Fruit fly (Drosophila melanogaster) whole organism, embryonic: Measurements from ENCODE around the gene CG31174.

Experiments
- CG11504 ChIP-seq: fragments of 200-800 bp; sonication (Bioruptor generic); optimal IDR thresholded peaks from 3 replicates; lab custom pipeline; 2019; ENCODE audit warnings: missing biosample characterization, mild to moderate bottlenecking, missing genetic modification characterization, moderate library complexity
- CG11695 ChIP-seq: fragments of 200-800 bp; sonication (Bioruptor generic); IDR thresholded peaks from 3 replicates; pipeline ENCODE4 v1.3.6; 2022; ENCODE audit warnings: missing biosample characterization, missing genetic modification characterization
- CG11723 ChIP-seq: fragments of 200-800 bp; sonication (Bioruptor generic); optimal IDR thresholded peaks from 2 replicates; lab custom pipeline; 2017; ENCODE audit warnings: missing biosample characterization, mild to moderate bottlenecking, missing genetic modification characterization
- CG14441 ChIP-seq: fragments of 200-800 bp; sonication (Bioruptor generic); IDR thresholded peaks from 2 replicates; pipeline ENCODE4 v1.3.6; 2022; ENCODE audit warnings: missing biosample characterization, missing genetic modification characterization
- CG17328 ChIP-seq: fragments of 200-800 bp; sonication (Bioruptor generic); IDR thresholded peaks from 2 replicates; pipeline ENCODE4 v1.3.6; 2022; ENCODE audit warnings: missing biosample characterization, missing genetic modification characterization
- CG18262 ChIP-seq: fragments of 200-800 bp; optimal IDR thresholded peaks from 3 replicates; lab custom pipeline; 2019; ENCODE audit warnings: missing biosample characterization, mild to moderate bottlenecking, missing genetic modification characterization, moderate library complexity
- CG2120 ChIP-seq: fragments of 200-800 bp; sonication (Bioruptor generic); optimal IDR thresholded peaks from 3 replicates; lab custom pipeline; 2016; ENCODE audit warnings: missing biosample characterization, missing genetic modification characterization
- CG2202 ChIP-seq: fragments of 200-800 bp; sonication (Bioruptor generic); optimal IDR thresholded peaks from 2 replicates; lab custom pipeline; 2018; ENCODE audit warnings: missing biosample characterization, mild to moderate bottlenecking, missing genetic modification characterization
- CG2712 ChIP-seq: fragments of 200-800 bp; optimal IDR thresholded peaks from 3 replicates; lab custom pipeline; 2019; ENCODE audit warnings: missing biosample characterization, mild to moderate bottlenecking, missing genetic modification characterization, moderate library complexity
- CG33557 ChIP-seq: fragments of 200-800 bp; sonication (Bioruptor generic); optimal IDR thresholded peaks from 2 replicates; lab custom pipeline; 2019; ENCODE audit warnings: missing biosample characterization, mild to moderate bottlenecking, missing genetic modification characterization, moderate library complexity
- CG34224 ChIP-seq: fragments of 200-800 bp; sonication (Bioruptor generic); IDR thresholded peaks from 3 replicates; pipeline ENCODE4 v1.3.6; 2022; ENCODE audit warnings: missing biosample characterization, missing genetic modification characterization; ENCODE audit not compliant: partially characterized antibody
- CG3838 ChIP-seq: fragments of 200-800 bp; sonication (Bioruptor generic); optimal IDR thresholded peaks from 3 replicates; lab custom pipeline; 2016; ENCODE audit warnings: missing biosample characterization, missing genetic modification characterization
- CG4617 ChIP-seq: fragments of 200-800 bp; sonication (Bioruptor generic); optimal IDR thresholded peaks from 3 replicates; lab custom pipeline; 2016; ENCODE audit warnings: missing biosample characterization, missing genetic modification characterization, borderline replicate concordance
- CG5953 ChIP-seq: fragments of 200-800 bp; sonication (Bioruptor generic); IDR thresholded peaks from 2 replicates; pipeline ENCODE4 v1.3.6; 2022; ENCODE audit warnings: missing biosample characterization, missing genetic modification characterization
- CG6791 ChIP-seq: fragments of 200-800 bp; sonication (Bioruptor generic); IDR thresholded peaks from 3 replicates; pipeline ENCODE4 v1.3.6; 2022; ENCODE audit warnings: missing biosample characterization, missing genetic modification characterization; ENCODE audit not compliant: partially characterized antibody
- CG8924 ChIP-seq: fragments of 200-800 bp; optimal IDR thresholded peaks from 3 replicates; lab custom pipeline; 2019; ENCODE audit warnings: missing biosample characterization, mild to moderate bottlenecking, missing genetic modification characterization, moderate library complexity
- CG9215 ChIP-seq: fragments of 200-800 bp; sonication (Bioruptor generic); IDR thresholded peaks from 2 replicates; pipeline ENCODE4 v1.3.6; 2022; ENCODE audit warnings: missing biosample characterization, missing genetic modification characterization
- D19B ChIP-seq: fragments of 200-800 bp; sonication (Bioruptor generic); optimal IDR thresholded peaks from 2 replicates; lab custom pipeline; 2017; ENCODE audit warnings: missing biosample characterization, mild to moderate bottlenecking, missing genetic modification characterization
- Dip3 ChIP-seq: fragments of 200-800 bp; sonication (Bioruptor generic); optimal IDR thresholded peaks from 3 replicates; lab custom pipeline; 2016; ENCODE audit warnings: missing biosample characterization, missing genetic modification characterization
- Gsc ChIP-seq: fragments of 200-800 bp; sonication (Bioruptor generic); IDR thresholded peaks from 2 replicates; pipeline ENCODE4 v1.3.6; 2022; ENCODE audit warnings: missing biosample characterization, missing genetic modification characterization
- Hsf ChIP-seq: fragments of 200-800 bp; sonication (Bioruptor generic); optimal IDR thresholded peaks from 3 replicates; lab custom pipeline; 2016; ENCODE audit warnings: missing biosample characterization, missing genetic modification characterization
- Jarid2 ChIP-seq: fragments of 200-800 bp; sonication (Bioruptor generic); optimal IDR thresholded peaks from 3 replicates; lab custom pipeline; 2017; ENCODE audit warnings: mild to moderate bottlenecking, missing biosample characterization, missing genetic modification reagents, missing genetic modification characterization
- Lhr ChIP-seq: fragments of 200-800 bp; sonication (Bioruptor generic); optimal IDR thresholded peaks from 3 replicates; lab custom pipeline; 2017; ENCODE audit warnings: mild to moderate bottlenecking, missing biosample characterization, missing genetic modification reagents, missing genetic modification characterization
- Vsx1 ChIP-seq: fragments of 200-800 bp; sonication (Bioruptor generic); optimal IDR thresholded peaks from 2 replicates; lab custom pipeline; 2017; ENCODE audit warnings: missing biosample characterization, mild to moderate bottlenecking, missing genetic modification characterization, missing genetic modification reagents
- Xrp1 ChIP-seq: fragments of 200-800 bp; sonication (Bioruptor generic); IDR thresholded peaks from 2 replicates; pipeline ENCODE4 v1.3.6; 2022; ENCODE audit warnings: missing biosample characterization, missing genetic modification characterization
- aop ChIP-seq: fragments of 200-800 bp; sonication (Bioruptor generic); IDR thresholded peaks from 2 replicates; pipeline ENCODE4 v1.3.6; 2022; ENCODE audit warnings: missing biosample characterization, missing genetic modification characterization
- ato ChIP-seq: fragments of 200-800 bp; sonication (Bioruptor generic); IDR thresholded peaks from 2 replicates; pipeline ENCODE4 v1.3.6; 2022; ENCODE audit warnings: missing biosample characterization, missing genetic modification characterization; ENCODE audit not compliant: partially characterized antibody
- chif ChIP-seq, 2 experiments: fragments of 200-800 bp; sonication (Bioruptor generic); optimal IDR thresholded peaks; 3 replicates each; lab custom pipeline; 2016; ENCODE audit warnings: missing biosample characterization in 2 of 2, missing genetic modification characterization in 2 of 2
- crc ChIP-seq: fragments of 200-800 bp; sonication (Bioruptor generic); optimal IDR thresholded peaks from 2 replicates; lab custom pipeline; 2016; ENCODE audit warnings: missing biosample characterization, missing genetic modification characterization
- cwo ChIP-seq: fragments of 200-800 bp; sonication (Bioruptor generic); optimal IDR thresholded peaks from 3 replicates; lab custom pipeline; 2017; ENCODE audit warnings: missing biosample characterization, missing genetic modification characterization, mild to moderate bottlenecking, moderate library complexity, missing genetic modification reagents
- dmrt99B ChIP-seq: fragments of 200-800 bp; sonication (Bioruptor generic); optimal IDR thresholded peaks from 2 replicates; lab custom pipeline; 2018; ENCODE audit warnings: missing biosample characterization, mild to moderate bottlenecking, missing genetic modification characterization, moderate library complexity
- fd64A ChIP-seq: fragments of 200-800 bp; sonication (Bioruptor generic); optimal IDR thresholded peaks from 3 replicates; lab custom pipeline; 2018; ENCODE audit warnings: missing biosample characterization, mild to moderate bottlenecking, missing genetic modification characterization
- fru ChIP-seq: fragments of >200 bp; optimal IDR thresholded peaks from 2 replicates; lab custom pipeline; 2017
- gem ChIP-seq: fragments of 200-800 bp; sonication (Bioruptor generic); optimal IDR thresholded peaks from 2 replicates; lab custom pipeline; 2019; ENCODE audit warnings: missing biosample characterization, mild to moderate bottlenecking, missing genetic modification characterization, moderate library complexity
- ind ChIP-seq: fragments of 200-800 bp; sonication (Bioruptor generic); optimal IDR thresholded peaks from 3 replicates; lab custom pipeline; 2016; ENCODE audit warnings: missing biosample characterization, missing genetic modification characterization
- inv ChIP-seq: fragments of 200-800 bp; sonication (Bioruptor generic); IDR thresholded peaks from 2 replicates; pipeline ENCODE4 v1.3.6; 2022; ENCODE audit warnings: missing biosample characterization, missing genetic modification characterization; ENCODE audit not compliant: partially characterized antibody
- knrl ChIP-seq: fragments of 200-800 bp; sonication (Bioruptor generic); IDR thresholded peaks from 3 replicates; pipeline ENCODE4 v1.3.6; 2022; ENCODE audit warnings: missing biosample characterization, missing genetic modification characterization; ENCODE audit not compliant: partially characterized antibody
- lov ChIP-seq, 2 experiments: fragments of 200-800 bp in 1 of 2; fragments of >200 bp in 1 of 2; sonication (Bioruptor generic) in 1 of 2; IDR thresholded peaks in 1 of 2; optimal IDR thresholded peaks in 1 of 2; 2 replicates in 1 of 2; 3 replicates in 1 of 2; pipeline versions ENCODE4 v1.3.6 to Lab custom; 2017 to 2022; ENCODE audit warnings: missing biosample characterization in 1 of 2, missing genetic modification characterization in 1 of 2
- mirr ChIP-seq: fragments of 200-800 bp; sonication (Bioruptor generic); optimal IDR thresholded peaks from 3 replicates; lab custom pipeline; 2018; ENCODE audit warnings: missing biosample characterization, mild to moderate bottlenecking, missing genetic modification characterization
- odd ChIP-seq: fragments of 200-800 bp; sonication (Bioruptor generic); optimal IDR thresholded peaks from 2 replicates; lab custom pipeline; 2017; ENCODE audit warnings: missing biosample characterization, mild to moderate bottlenecking, missing genetic modification characterization
- peb ChIP-seq: fragments of 200-800 bp; sonication (Bioruptor generic); IDR thresholded peaks from 2 replicates; pipeline ENCODE4 v1.3.6; 2022; ENCODE audit warnings: missing biosample characterization, missing genetic modification characterization
- row ChIP-seq: fragments of 200-800 bp; sonication (Bioruptor generic); IDR thresholded peaks from 3 replicates; pipeline ENCODE4 v1.3.6; 2022; ENCODE audit warnings: missing biosample characterization, missing genetic modification characterization
- salm ChIP-seq: fragments of 200-800 bp; sonication (Bioruptor generic); optimal IDR thresholded peaks from 2 replicates; lab custom pipeline; 2018; ENCODE audit warnings: missing biosample characterization, mild to moderate bottlenecking, missing genetic modification characterization
- sqz ChIP-seq: fragments of 200-800 bp; sonication (Bioruptor generic); optimal IDR thresholded peaks from 3 replicates; lab custom pipeline; 2018; ENCODE audit warnings: missing biosample characterization, mild to moderate bottlenecking, missing genetic modification characterization
- sug ChIP-seq: fragments of 200-800 bp; optimal IDR thresholded peaks from 2 replicates; lab custom pipeline; 2019; ENCODE audit warnings: missing biosample characterization, mild to moderate bottlenecking, missing genetic modification characterization, moderate library complexity
- z ChIP-seq: fragments of 200-800 bp; sonication (Bioruptor generic); IDR thresholded peaks from 3 replicates; pipeline ENCODE4 v1.3.6; 2022; ENCODE audit warnings: missing biosample characterization, missing genetic modification characterization
- zen ChIP-seq: fragments of 200-800 bp; sonication (Bioruptor generic); optimal IDR thresholded peaks from 3 replicates; lab custom pipeline; 2018; ENCODE audit warnings: missing biosample characterization, mild to moderate bottlenecking, missing genetic modification characterization, moderate library complexity

CG31174 gene

dm6 chr3R:21836201-21836504, 33.2 kb downstream of the CG31174 start (continued):
- no peak for TF ChIP-seq Dip3 (GFP tag; lab: Kevin White, UChicago)
- 0 out of 3 replicates have a peak, but pooled peaks have one; percentile 26 for TF ChIP-seq row (GFP tag; lab: Robert Waterston, UW)
- TF ChIP-seq dmrt99B (tag; lab: Kevin White, UChicago): peak; percentile 20
- no peak for TF ChIP-seq CG4617 (GFP tag; lab: Kevin White, UChicago)
- TF ChIP-seq mirr (GFP tag; lab: Kevin White, UChicago): no peak
- TF ChIP-seq knrl (GFP tag; lab: Robert Waterston, UW): no peak
- peak; percentile 66 for TF ChIP-seq CG14441 (GFP tag; lab: Robert Waterston, UW)
- TF ChIP-seq CG6791 (GFP tag; lab: Robert Waterston, UW): no peak
- TF ChIP-seq ato: no peak
- no peak for TF ChIP-seq inv (GFP tag; lab: Robert Waterston, UW)
- peak; percentile 14 for TF ChIP-seq CG11504
- peak; percentile 28 for TF ChIP-seq gem
- TF ChIP-seq zen (tag; lab: Kevin White, UChicago): no peak
- TF ChIP-seq sqz (GFP tag; lab: Kevin White, UChicago): no peak
- peak; percentile 15 for TF ChIP-seq CG2120 (GFP tag; lab: Kevin White, UChicago)

DNA sequence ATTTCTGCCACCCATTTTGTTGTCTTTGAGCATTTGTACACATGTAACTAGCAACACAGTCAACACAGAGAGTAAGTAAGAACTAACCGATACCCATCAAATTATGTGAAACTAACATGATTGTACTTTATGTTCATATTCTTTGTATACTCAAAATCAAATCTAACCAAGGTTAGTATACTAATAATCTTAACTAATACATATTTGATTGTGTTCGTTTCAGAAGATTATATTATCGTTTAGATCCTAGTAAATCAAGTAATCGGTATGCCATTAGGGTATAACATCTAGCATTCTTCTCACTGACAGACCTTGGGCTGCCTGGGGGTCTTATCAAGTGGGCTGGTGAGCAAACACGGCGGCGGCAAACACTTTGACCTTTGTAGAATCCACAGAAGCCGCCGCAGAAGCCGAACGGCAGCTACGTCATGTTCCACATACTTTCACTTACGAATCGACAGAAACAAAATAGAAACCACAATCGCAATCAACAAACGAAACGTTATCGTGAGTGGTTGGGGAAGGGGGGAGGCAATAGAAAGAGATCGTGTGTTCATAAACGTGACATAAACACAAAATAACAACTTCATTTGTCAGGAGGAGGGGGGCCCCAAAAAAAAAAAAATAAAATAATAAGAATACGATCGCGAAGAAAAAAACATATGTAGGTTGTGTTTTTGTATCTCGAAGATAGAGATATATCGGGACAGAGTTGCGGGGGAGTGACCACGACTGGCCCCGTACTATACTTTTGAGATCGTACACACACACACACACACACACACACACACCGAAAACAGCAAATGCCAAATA, 33.7 kb downstream of the CG31174 start:
- peak; percentile 4 for TF ChIP-seq fd64A (GFP tag; lab: Kevin White, UChicago)
- no peak for TF ChIP-seq CG8924 (tag; lab: Kevin White, UChicago)
- TF ChIP-seq CG2712 (tag; lab: Kevin White, UChicago): peak; percentile 17
- TF ChIP-seq aop (GFP tag; lab: Robert Waterston, UW): no peak
- TF ChIP-seq ind (GFP tag; lab: Kevin White, UChicago): no peak
- TF ChIP-seq Jarid2 (GFP tag; lab: Kevin White, UChicago): no peak
- no peak for TF ChIP-seq CG34224 (GFP tag; lab: Robert Waterston, UW)
- peak; percentile 29 for TF ChIP-seq Lhr
- TF ChIP-seq Hsf (GFP tag; lab: Kevin White, UChicago): no peak
- TF ChIP-seq CG9215 (GFP tag; lab: Robert Waterston, UW): no peak
- TF ChIP-seq CG17328 (GFP tag; lab: Robert Waterston, UW): no peak
- TF ChIP-seq lov (optimal IDR thresholded peaks at IDR 0.05; lab: Kevin White, UChicago): no peak
- 0 out of 3 replicates have a peak, but pooled peaks have one; percentile 32 for TF ChIP-seq lov (GFP tag; IDR thresholded peaks at IDR 0.05; lab: Robert Waterston, UW)
- TF ChIP-seq crc (GFP tag; lab: Kevin White, UChicago): no peak
- peak; percentile 48 for TF ChIP-seq CG2202 (tag; lab: Kevin White, UChicago)
- no peak for TF ChIP-seq CG14441 (GFP tag; lab: Robert Waterston, UW)
- peak; percentile 39 for TF ChIP-seq odd (GFP tag; lab: Kevin White, UChicago)
- no peak for TF ChIP-seq z (GFP tag; lab: Robert Waterston, UW)
- no peak for TF ChIP-seq Vsx1 (GFP tag; lab: Kevin White, UChicago)
- TF ChIP-seq D19B (GFP tag; lab: Kevin White, UChicago): peak; percentile 48
- 0 out of 2 replicates have a peak, but pooled peaks have one; percentile 14 for TF ChIP-seq CG5953 (GFP tag; lab: Robert Waterston, UW)
- TF ChIP-seq CG4617 (GFP tag; lab: Kevin White, UChicago): no peak
- peak; percentile 72 for TF ChIP-seq sug (tag; lab: Kevin White, UChicago)
- peak; percentile 88 for TF ChIP-seq cwo (GFP tag; lab: Kevin White, UChicago)
- peak in 1 of 2 experiments; percentile 39 for TF ChIP-seq chif (GFP tag; optimal IDR thresholded peaks at IDR 0.05; lab: Kevin White, UChicago)
- TF ChIP-seq fru (lab: Kevin White, UChicago): no peak
- TF ChIP-seq Xrp1 (GFP tag; lab: Robert Waterston, UW): peak; percentile 10
- TF ChIP-seq CG11695: 0 out of 3 replicates have a peak, but pooled peaks have one; percentile 6
- TF ChIP-seq Gsc: no peak
- peak; percentile 29 for TF ChIP-seq CG3838 (GFP tag; lab: Kevin White, UChicago)
- no peak for TF ChIP-seq salm
- no peak for TF ChIP-seq peb (GFP tag; lab: Robert Waterston, UW)
- peak; percentile 29 for TF ChIP-seq CG18262
- TF ChIP-seq CG33557 (GFP tag; lab: Kevin White, UChicago): peak; percentile 75
- TF ChIP-seq CG11723: no peak
